Worm (Caenorhabditis elegans) whole organism, L4/young adult: ENCODE measurements around the gene gbb-2.

ENCODE experiments used
- W03F9.2 ChIP-seq: fragments of 150-350 bp; optimal IDR thresholded peaks from 2 replicates; lab custom pipeline; 2014; ENCODE audit warnings: missing biosample characterization, missing genetic modification characterization
- him-1 ChIP-seq: sonication (generic microtip); optimal IDR thresholded peaks from 2 replicates; lab custom pipeline; 2016; ENCODE audit warnings: missing genotype, missing genetic modification reagents, missing genetic modification characterization, missing compliant biosample characterization

DNA sequence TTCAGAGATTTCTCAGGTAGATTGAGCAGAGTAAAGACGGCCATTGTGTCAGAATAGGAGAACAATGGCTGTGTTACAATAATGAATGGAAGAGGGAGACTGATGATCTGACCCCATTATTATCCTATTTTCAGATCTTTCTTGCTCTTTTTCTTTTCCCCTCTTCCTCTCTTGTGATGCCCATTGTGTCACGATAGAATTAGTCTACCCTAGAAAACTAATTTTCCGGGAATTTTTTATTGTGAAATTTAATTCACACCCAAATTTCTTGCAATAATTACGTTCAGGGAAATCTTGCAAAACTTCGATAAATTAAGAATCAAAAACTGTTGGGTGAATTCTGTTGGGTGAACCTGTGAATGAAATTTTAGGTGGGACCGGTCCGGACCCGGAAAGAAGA lies 65.5 kb downstream of the gbb-2 start, which contains the start of gene fbxb-75:
- no peak for TF ChIP-seq him-1
- TF ChIP-seq W03F9.2 = no peak
